Fruit fly (Drosophila melanogaster) whole organism, prepupa: ENCODE measurements around the gene CG13794.

ENCODE experiments used
- Blimp-1 ChIP-seq: fragments of 200-800 bp; sonication (Bioruptor generic); optimal IDR thresholded peaks from 3 replicates; lab custom pipeline; 2017; ENCODE audit warnings: missing biosample characterization, missing genetic modification characterization, mild to moderate bottlenecking, moderate library complexity, missing genetic modification reagents
- CG10631 ChIP-seq: fragments of 200-800 bp; sonication (Bioruptor generic); optimal IDR thresholded peaks from 2 replicates; lab custom pipeline; 2016; ENCODE audit warnings: missing biosample characterization, missing genetic modification characterization
- CG10669 ChIP-seq: fragments of 200-800 bp; sonication (Bioruptor generic); optimal IDR thresholded peaks from 3 replicates; lab custom pipeline; 2018; ENCODE audit warnings: missing biosample characterization, mild to moderate bottlenecking, missing genetic modification characterization, moderate library complexity
- CG16779 ChIP-seq: fragments of 200-800 bp; sonication (Bioruptor generic); optimal IDR thresholded peaks from 3 replicates; lab custom pipeline; 2017; ENCODE audit warnings: missing biosample characterization, mild to moderate bottlenecking, missing genetic modification characterization
- CG4318 ChIP-seq: fragments of 200-800 bp; sonication (Bioruptor generic); optimal IDR thresholded peaks from 3 replicates; lab custom pipeline; 2017; ENCODE audit warnings: missing biosample characterization, mild to moderate bottlenecking, missing genetic modification characterization
- CG8119 ChIP-seq: fragments of 200-800 bp; sonication (Bioruptor generic); IDR thresholded peaks from 3 replicates; pipeline ENCODE4 v1.3.6; 2022; ENCODE audit warnings: missing biosample characterization, missing genetic modification characterization
- Lpt ChIP-seq: fragments of 200-800 bp; sonication (Bioruptor generic); optimal IDR thresholded peaks from 3 replicates; lab custom pipeline; 2016; ENCODE audit warnings: missing biosample characterization, missing genetic modification characterization
- Met ChIP-seq: fragments of 200-800 bp; sonication (Bioruptor generic); optimal IDR thresholded peaks from 3 replicates; lab custom pipeline; 2016; ENCODE audit warnings: missing biosample characterization, missing genetic modification characterization
- Sox102F ChIP-seq: fragments of 200-800 bp; sonication (Bioruptor generic); optimal IDR thresholded peaks from 2 replicates; lab custom pipeline; 2016; ENCODE audit warnings: missing biosample characterization, mild to moderate bottlenecking, missing genetic modification characterization
- acj6 ChIP-seq: fragments of 200-800 bp; sonication (Bioruptor generic); optimal IDR thresholded peaks from 3 replicates; lab custom pipeline; 2016; ENCODE audit warnings: missing biosample characterization, missing genetic modification characterization
- eg ChIP-seq: fragments of 200-800 bp; sonication (Bioruptor generic); IDR thresholded peaks from 3 replicates; pipeline ENCODE4 v1.3.6; 2022; ENCODE audit warnings: missing biosample characterization, missing genetic modification characterization
- salr ChIP-seq, 2 experiments: fragments of 200-800 bp; sonication (Bioruptor generic); optimal IDR thresholded peaks; 3 replicates each; lab custom pipeline; 2016 to 2018; ENCODE audit warnings: missing biosample characterization in 2 of 2, missing genetic modification characterization in 2 of 2, mild to moderate bottlenecking in 1 of 2
- topi ChIP-seq: fragments of 200-800 bp; sonication (Bioruptor generic); optimal IDR thresholded peaks from 3 replicates; lab custom pipeline; 2016; ENCODE audit warnings: missing biosample characterization, missing genetic modification characterization

DNA sequence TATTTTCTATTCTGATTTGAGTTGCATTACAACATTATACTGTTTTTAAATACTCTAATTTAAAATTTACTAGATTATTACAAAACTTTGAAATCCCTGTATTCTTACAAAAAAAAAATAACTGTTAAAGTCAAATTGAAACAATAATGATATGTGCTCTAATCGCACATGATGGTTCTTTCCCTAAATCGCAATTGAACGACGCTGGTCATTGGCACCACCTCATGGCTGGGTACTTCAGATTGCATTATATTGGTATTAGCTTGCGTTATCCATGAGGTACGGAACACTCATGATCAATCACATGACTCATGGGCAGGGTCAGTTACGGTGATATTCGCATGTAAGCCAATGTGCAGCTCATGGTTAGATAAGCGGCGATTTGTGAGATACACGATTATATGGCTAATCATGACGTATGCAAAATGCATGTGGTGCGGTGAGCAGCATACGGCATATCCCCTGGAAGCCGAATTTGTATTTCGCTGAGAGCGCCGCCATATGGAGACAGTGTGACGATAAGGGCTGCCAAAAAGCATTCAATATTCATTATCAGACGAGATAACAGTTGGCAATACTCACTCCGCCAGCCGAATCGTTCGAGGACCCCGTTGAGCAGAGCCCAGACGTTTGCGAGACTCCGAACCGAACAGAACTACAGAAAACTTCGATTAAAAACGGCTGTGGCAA, 44.4 kb downstream of the CG13794 start:
- no peak for TF ChIP-seq CG4318 (GFP tag; lab: Kevin White, UChicago)
- no peak for TF ChIP-seq CG10669
- TF ChIP-seq Blimp-1 (GFP tag; lab: Kevin White, UChicago): no peak
- no peak for TF ChIP-seq Lpt (GFP tag; lab: Kevin White, UChicago)
- TF ChIP-seq Met: no peak
- TF ChIP-seq CG16779 (tag; lab: Kevin White, UChicago): no peak
- no peak for TF ChIP-seq CG10631
- no peak for TF ChIP-seq topi
- no peak for TF ChIP-seq salr (GFP tag; optimal IDR thresholded peaks at IDR 0.05; lab: Kevin White, UChicago)
- TF ChIP-seq CG8119: no peak
- TF ChIP-seq Sox102F: no peak
- no peak for TF ChIP-seq acj6 (GFP tag; lab: Kevin White, UChicago)
- TF ChIP-seq eg: no peak
